Worm (Caenorhabditis elegans): Measurements from ENCODE around the gene F59A2.5.
"Not testable (repeated sequence)": the region's sequence is repeated elsewhere in the genome, so short reads cannot be mapped to it uniquely, and the experiment has no call there.

- TF ChIP-seq him-1, W03F9.2, dao-5 (tag; optimal IDR thresholded peaks at IDR 0.05): not testable (repeated sequence)
Measured at ce11 chrIII:3454045-3454444, 49.4 kb downstream of the F59A2.5 start, which contains the start of gene C34C12.1.
